Worm (Caenorhabditis elegans) whole organism, L4 larva: Measurements from ENCODE around the gene Y54G2A.16.

Source experiments
- F44E2.7 ChIP-seq: fragments of 200-800 bp; sonication (Bioruptor generic); IDR thresholded peaks from 2 replicates; pipeline ENCODE4 v2.1.2; 2022; ENCODE audit warnings: missing genetic modification characterization, missing compliant biosample characterization
- Y48G9A.11 ChIP-seq: fragments of 200-800 bp; sonication (Bioruptor generic); IDR thresholded peaks from 2 replicates; pipeline ENCODE4 v1.3.6; 2022; ENCODE audit warnings: missing genetic modification reagents, missing genetic modification characterization, missing compliant biosample characterization
- Y5F2A.4 ChIP-seq: fragments of 200-800 bp; sonication (Bioruptor generic); optimal IDR thresholded peaks from 2 replicates; lab custom pipeline; 2018; ENCODE audit warnings: mild to moderate bottlenecking, missing genetic modification characterization, missing compliant biosample characterization
- aha-1 ChIP-seq: fragments of 150-350 bp; peaks from one replicate; lab custom pipeline; 2014; ENCODE audit warnings: missing biosample characterization, missing genetic modification characterization
- arid-1 ChIP-seq: fragments of 200-800 bp; sonication (Bioruptor generic); conservative IDR thresholded peaks from 2 replicates; pipeline ENCODE4 v1.3.6; 2022; ENCODE audit warnings: missing genetic modification reagents, missing genetic modification characterization, missing compliant biosample characterization
- attf-4 ChIP-seq: sonication (generic microtip); optimal IDR thresholded peaks from 3 replicates; lab custom pipeline; 2017; ENCODE audit warnings: missing biosample characterization, missing genetic modification characterization
- ceh-20 ChIP-seq: fragments of 200-800 bp; sonication (Bioruptor generic); IDR thresholded peaks from 2 replicates; pipeline ENCODE4 v1.3.6; 2022; ENCODE audit warnings: missing genetic modification reagents, missing genetic modification characterization, missing compliant biosample characterization
- ceh-82 ChIP-seq: sonication (generic microtip); optimal IDR thresholded peaks from 2 replicates; lab custom pipeline; 2017; ENCODE audit warnings: missing biosample characterization, missing genetic modification characterization
- daf-16 ChIP-seq, 3 experiments: sonication (generic microtip); optimal IDR thresholded peaks; 2 replicates each; lab custom pipeline; 2016 to 2017; ENCODE audit warnings: missing genetic modification characterization in 3 of 3, missing genetic modification reagents in 3 of 3, mild to moderate bottlenecking in 2 of 3, missing compliant biosample characterization in 2 of 3, missing biosample characterization in 1 of 3, moderate library complexity in 1 of 3
- daf-19 ChIP-seq: fragments of 200-800 bp; sonication (Bioruptor generic); conservative IDR thresholded peaks from 2 replicates; pipeline ENCODE4 v1.3.6; 2022; ENCODE audit warnings: missing genetic modification characterization, missing compliant biosample characterization
- dmd-9 ChIP-seq: fragments of 200-800 bp; sonication (Bioruptor generic); IDR thresholded peaks from 2 replicates; pipeline ENCODE4 v1.3.6; 2022; ENCODE audit warnings: missing genetic modification reagents, missing genetic modification characterization, missing compliant biosample characterization
- dpl-1 ChIP-seq: fragments of 150-350 bp; optimal IDR thresholded peaks from 2 replicates; lab custom pipeline; 2014; ENCODE audit warnings: missing biosample characterization, missing genetic modification reagents, missing genetic modification characterization
- dve-1 ChIP-seq: sonication (generic microtip); optimal IDR thresholded peaks from 2 replicates; lab custom pipeline; 2017; ENCODE audit warnings: antibody characterized with exemption, mild to moderate bottlenecking, missing genetic modification characterization, missing compliant biosample characterization; ENCODE audit not compliant: insufficient read depth
- egl-43 ChIP-seq: fragments of 200-800 bp; sonication (Bioruptor generic); IDR thresholded peaks from 2 replicates; pipeline ENCODE4 v1.3.6; 2022; ENCODE audit warnings: missing genetic modification reagents, missing genetic modification characterization, missing compliant biosample characterization
- fkh-10 ChIP-seq: fragments of 150-350 bp; optimal IDR thresholded peaks from 2 replicates; lab custom pipeline; 2014; ENCODE audit warnings: missing biosample characterization, missing genetic modification reagents, missing genetic modification characterization
- gei-8 ChIP-seq: fragments of 200-800 bp; sonication (Bioruptor generic); optimal IDR thresholded peaks from 2 replicates; lab custom pipeline; 2018; ENCODE audit warnings: mild to moderate bottlenecking, missing genetic modification characterization, missing compliant biosample characterization
- hlh-30 ChIP-seq: sonication (generic microtip); optimal IDR thresholded peaks from 2 replicates; lab custom pipeline; 2017; ENCODE audit warnings: antibody characterized with exemption, mild to moderate bottlenecking, missing genetic modification characterization, missing compliant biosample characterization; ENCODE audit not compliant: insufficient read depth
- lin-1 ChIP-seq: fragments of 200-800 bp; sonication (Bioruptor generic); IDR thresholded peaks from 2 replicates; pipeline ENCODE4 v1.3.6; 2022; ENCODE audit warnings: missing genetic modification reagents, missing genetic modification characterization, missing compliant biosample characterization
- lin-13 ChIP-seq: fragments of 150-350 bp; optimal IDR thresholded peaks from 2 replicates; lab custom pipeline; 2014; ENCODE audit warnings: missing biosample characterization, missing genetic modification reagents, missing genetic modification characterization
- lin-15B ChIP-seq: fragments of 150-350 bp; sonication (generic microtip); optimal IDR thresholded peaks from 3 replicates; lab custom pipeline; 2014; ENCODE audit warnings: missing biosample characterization, missing genetic modification characterization
- lir-3 ChIP-seq: sonication (generic microtip); optimal IDR thresholded peaks from 2 replicates; lab custom pipeline; 2016; ENCODE audit warnings: mild to moderate bottlenecking, missing genetic modification characterization, missing compliant biosample characterization
- madf-5 ChIP-seq, 2 experiments: fragments of 200-800 bp; sonication (Bioruptor generic); IDR thresholded peaks; 2 replicates each; pipeline ENCODE4 v1.3.6; 2022; ENCODE audit warnings: missing compliant biosample characterization in 2 of 2, missing genetic modification characterization in 2 of 2
- madf-9 ChIP-seq: fragments of 200-800 bp; sonication (Bioruptor generic); conservative IDR thresholded peaks from 2 replicates; pipeline ENCODE4 v1.3.6; 2022; ENCODE audit warnings: missing genetic modification reagents, missing genetic modification characterization, missing compliant biosample characterization
- mep-1 ChIP-seq: fragments of 150-350 bp; sonication (generic microtip); optimal IDR thresholded peaks from 3 replicates; lab custom pipeline; 2014; ENCODE audit warnings: missing biosample characterization, missing genetic modification characterization
- mes-2 ChIP-seq: sonication (generic microtip); optimal IDR thresholded peaks from 2 replicates; lab custom pipeline; 2016; ENCODE audit warnings: missing genotype, mild to moderate bottlenecking, missing genetic modification characterization, missing compliant biosample characterization; ENCODE audit not compliant: poor library complexity, severe bottlenecking
- mxl-2 ChIP-seq: fragments of 200-800 bp; sonication (Bioruptor generic); conservative IDR thresholded peaks from 2 replicates; pipeline ENCODE4 v1.3.6; 2022; ENCODE audit warnings: missing genetic modification reagents, missing genetic modification characterization, missing compliant biosample characterization
- mxl-3 ChIP-seq: fragments of 200-800 bp; sonication (Bioruptor generic); optimal IDR thresholded peaks from 2 replicates; lab custom pipeline; 2018; ENCODE audit warnings: mild to moderate bottlenecking, missing genetic modification characterization, missing compliant biosample characterization
- nhr-11 ChIP-seq: fragments of 150-350 bp; optimal IDR thresholded peaks from 2 replicates; lab custom pipeline; 2014; ENCODE audit warnings: missing biosample characterization, missing genetic modification characterization
- nhr-111 ChIP-seq: fragments of 200-800 bp; sonication (Bioruptor generic); optimal IDR thresholded peaks from 2 replicates; lab custom pipeline; 2018; ENCODE audit warnings: mild to moderate bottlenecking, missing genetic modification characterization, missing compliant biosample characterization
- nhr-25 ChIP-seq: sonication (generic microtip); optimal IDR thresholded peaks from 2 replicates; lab custom pipeline; 2017; ENCODE audit warnings: missing genetic modification characterization, mild to moderate bottlenecking, missing compliant biosample characterization, antibody characterized with exemption, moderate library complexity, borderline replicate concordance; ENCODE audit not compliant: insufficient read depth
- nhr-28 ChIP-seq: fragments of 150-350 bp; optimal IDR thresholded peaks from 2 replicates; lab custom pipeline; 2014; ENCODE audit warnings: missing biosample characterization, missing genetic modification characterization
- nhr-77 ChIP-seq: fragments of 150-350 bp; optimal IDR thresholded peaks from 2 replicates; lab custom pipeline; 2014; ENCODE audit warnings: missing biosample characterization, missing genetic modification characterization
- pha-4 ChIP-seq, 2 experiments: fragments of 150-350 bp in 1 of 2; fragments of 200-800 bp in 1 of 2; sonication (Bioruptor generic) in 1 of 2; IDR thresholded peaks in 1 of 2; optimal IDR thresholded peaks in 1 of 2; 2 replicates each; pipeline versions ENCODE4 v1.3.6 to Lab custom; 2014 to 2022; ENCODE audit warnings: missing genetic modification characterization in 2 of 2, missing genetic modification reagents in 2 of 2, missing biosample characterization in 1 of 2, missing compliant biosample characterization in 1 of 2
- saeg-2 ChIP-seq: fragments of 200-800 bp; sonication (Bioruptor generic); IDR thresholded peaks from 2 replicates; pipeline ENCODE4 v1.3.6; 2022; ENCODE audit warnings: missing genetic modification reagents, missing genetic modification characterization, missing compliant biosample characterization
- sdz-12 ChIP-seq: fragments of 200-800 bp; sonication (Bioruptor generic); optimal IDR thresholded peaks from 2 replicates; lab custom pipeline; 2018; ENCODE audit warnings: mild to moderate bottlenecking, missing genetic modification characterization, missing compliant biosample characterization
- set-16 ChIP-seq: fragments of 200-800 bp; sonication (Bioruptor generic); IDR thresholded peaks from 2 replicates; pipeline ENCODE4 v1.3.6; 2022; ENCODE audit warnings: missing genetic modification reagents, missing genetic modification characterization, missing compliant biosample characterization
- snpc-1.2 ChIP-seq: fragments of 200-800 bp; sonication (Bioruptor generic); IDR thresholded peaks from 2 replicates; pipeline ENCODE4 v1.3.6; 2022; ENCODE audit warnings: missing genetic modification reagents, missing genetic modification characterization, missing compliant biosample characterization
- snpc-4 ChIP-seq: fragments of 150-350 bp; optimal IDR thresholded peaks from 2 replicates; lab custom pipeline; 2014; ENCODE audit warnings: missing biosample characterization, missing genetic modification characterization
- spr-3 ChIP-seq: fragments of 200-800 bp; sonication (Bioruptor generic); optimal IDR thresholded peaks from 2 replicates; lab custom pipeline; 2018; ENCODE audit warnings: mild to moderate bottlenecking, missing genetic modification characterization, missing compliant biosample characterization
- tra-1 ChIP-seq: fragments of 200-800 bp; sonication (Bioruptor generic); IDR thresholded peaks from 2 replicates; pipeline ENCODE4 v1.3.6; 2022; ENCODE audit warnings: missing genetic modification reagents, missing genetic modification characterization, missing compliant biosample characterization
- unc-130 ChIP-seq: sonication (generic microtip); optimal IDR thresholded peaks from 2 replicates; lab custom pipeline; 2016; ENCODE audit warnings: missing genetic modification reagents, missing genetic modification characterization, missing compliant biosample characterization
- unc-62 ChIP-seq, 3 experiments: fragments of 150-350 bp in 1 of 3; sonication (generic microtip); optimal IDR thresholded peaks in 2 of 3; peaks in 1 of 3; 1 replicate in 1 of 3; 2 replicates in 2 of 3; lab custom pipeline; 2014 to 2017; ENCODE audit warnings: missing biosample characterization in 3 of 3, missing genetic modification characterization in 3 of 3, missing genetic modification reagents in 3 of 3, missing genotype in 1 of 3
- vab-7 ChIP-seq: fragments of 200-800 bp; sonication (Bioruptor generic); IDR thresholded peaks from 2 replicates; pipeline ENCODE4 v1.3.6; 2022; ENCODE audit warnings: missing genetic modification reagents, missing genetic modification characterization, missing compliant biosample characterization
- zfp-3 ChIP-seq: fragments of 200-800 bp; sonication (Bioruptor generic); conservative IDR thresholded peaks from 2 replicates; pipeline ENCODE4 v1.3.6; 2022; ENCODE audit warnings: missing genetic modification reagents, missing genetic modification characterization, missing compliant biosample characterization
- zip-2 ChIP-seq: fragments of 150-350 bp; optimal IDR thresholded peaks from 2 replicates; lab custom pipeline; 2014; ENCODE audit warnings: missing biosample characterization, missing genetic modification characterization
- ztf-11 ChIP-seq: fragments of 150-350 bp; optimal IDR thresholded peaks from 2 replicates; lab custom pipeline; 2014; ENCODE audit warnings: missing biosample characterization, missing genetic modification characterization
- ztf-7 ChIP-seq: fragments of 150-350 bp; optimal IDR thresholded peaks from 2 replicates; lab custom pipeline; 2014; ENCODE audit warnings: missing biosample characterization, missing genetic modification characterization

Gene Y54G2A.16

DNA sequence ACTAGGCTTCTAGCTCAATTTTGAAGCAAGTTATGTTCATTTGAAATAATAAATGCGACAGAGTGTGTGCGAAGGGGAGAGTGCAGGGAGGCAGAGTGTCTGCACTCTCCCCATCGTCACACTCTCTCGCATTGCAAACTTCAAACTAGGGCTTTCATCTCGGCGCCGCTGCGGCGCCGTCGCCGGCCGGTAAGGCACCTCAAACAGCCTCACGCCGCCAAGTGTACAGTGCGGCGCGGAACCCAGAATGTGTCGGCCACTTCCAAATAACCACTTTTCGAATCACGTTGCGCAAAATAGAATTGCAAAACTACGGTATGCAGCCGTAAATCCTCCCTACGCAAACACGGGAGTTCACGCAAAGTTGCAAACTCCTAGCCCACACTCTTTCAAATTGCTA, 15.4 kb downstream of the Y54G2A.16 start:
- no peak for TF ChIP-seq lir-3 (tag; lab: Kevin White, UChicago)
- no peak for TF ChIP-seq mxl-3 (GFP tag; lab: Kevin White, UChicago)
- TF ChIP-seq attf-4 (tag; lab: Kevin White, UChicago): no peak
- no peak for TF ChIP-seq Y48G9A.11 (GFP tag; lab: Robert Waterston, UW)
- TF ChIP-seq vab-7 (GFP tag; lab: Robert Waterston, UW): no peak
- no peak for TF ChIP-seq daf-16 (GFP tag; optimal IDR thresholded peaks at IDR 0.05; lab: Kevin White, UChicago)
- TF ChIP-seq daf-16 (tag; optimal IDR thresholded peaks at IDR 0.05; lab: Kevin White, UChicago): no peak
- TF ChIP-seq arid-1 (GFP tag; lab: Robert Waterston, UW): no peak
- TF ChIP-seq saeg-2: no peak
- no peak for TF ChIP-seq daf-19
- TF ChIP-seq set-16 (GFP tag; lab: Robert Waterston, UW): peak; percentile 77
- no peak for TF ChIP-seq hlh-30
- no peak for TF ChIP-seq ztf-7 (tag; lab: Kevin White, UChicago)
- 0 out of 2 replicates have a peak, but pooled peaks have one; percentile 27 for TF ChIP-seq egl-43 (GFP tag; lab: Robert Waterston, UW)
- TF ChIP-seq snpc-1.2 (GFP tag; lab: Robert Waterston, UW): peak; percentile 31; the same call in 1 of the 2 replicates
- no peak for TF ChIP-seq mep-1 (tag; lab: Kevin White, UChicago)
- TF ChIP-seq madf-9 (GFP tag; lab: Robert Waterston, UW): no peak
- no peak for TF ChIP-seq nhr-11
- TF ChIP-seq aha-1 (tag; lab: Kevin White, UChicago): no peak
- no peak for TF ChIP-seq dmd-9

- TF ChIP-seq tra-1 (GFP tag; lab: Robert Waterston, UW) (no peak), lin-1 (GFP tag; lab: Robert Waterston, UW) (no peak), ztf-11 (tag; lab: Kevin White, UChicago) (no peak), ceh-82 (tag; lab: Kevin White, UChicago) (no peak), nhr-11 (no peak), mxl-2 (no peak), fkh-10 (GFP tag; lab: Kevin White, UChicago) (no peak), set-16 (GFP tag; lab: Robert Waterston, UW) (no peak), daf-16 (GFP tag; optimal IDR thresholded peaks at IDR 0.05; lab: Kevin White, UChicago) (peak in 1 of 2 experiments; percentile 81), daf-16 (tag; optimal IDR thresholded peaks at IDR 0.05; lab: Kevin White, UChicago) (peak; percentile 91), lin-13 (GFP tag; lab: Kevin White, UChicago) (no peak), lin-15B (tag; lab: Kevin White, UChicago) (no peak), nhr-25 (tag; lab: Kevin White, UChicago) (no peak), unc-62 (GFP tag; optimal IDR thresholded peaks at IDR 0.05 in 1 of 2; lab: Kevin White, UChicago) (no peak), unc-62 (tag; optimal IDR thresholded peaks at IDR 0.05; lab: Kevin White, UChicago) (no peak), pha-4 (GFP tag; IDR thresholded peaks at IDR 0.05; lab: Robert Waterston, UW) (no peak), pha-4 (tag; optimal IDR thresholded peaks at IDR 0.05; lab: Kevin White, UChicago) (peak; percentile 80), unc-130 (no peak), mep-1 (tag; lab: Kevin White, UChicago) (peak; percentile 14), sdz-12 (no peak), dpl-1 (GFP tag; lab: Kevin White, UChicago) (peak; percentile 33), ceh-20 (GFP tag; lab: Robert Waterston, UW) (no peak), gei-8 (GFP tag; lab: Kevin White, UChicago) (no peak), dve-1 (tag; lab: Kevin White, UChicago) (peak; percentile 28), Y5F2A.4 (no peak), madf-5 (GFP tag; IDR thresholded peaks at IDR 0.05; lab: Robert Waterston, UW) (no peak), dmd-9 (no peak), nhr-28 (tag; lab: Kevin White, UChicago) (no peak), mes-2 (peak; percentile 62), lir-3 (tag; lab: Kevin White, UChicago) (no peak), snpc-4 (tag; lab: Kevin White, UChicago) (no peak), spr-3 (GFP tag; lab: Kevin White, UChicago) (no peak), F44E2.7 (no peak), hlh-30 (no peak), saeg-2 (no peak), nhr-77 (tag; lab: Kevin White, UChicago) (peak; percentile 4), zfp-3 (GFP tag; lab: Robert Waterston, UW) (no peak), nhr-111 (GFP tag; lab: Kevin White, UChicago) (no peak), zip-2 (no peak)
Measured at ce11 chrIV:2846264-2846663, 18.4 kb downstream of the Y54G2A.16 start, which contains the start of gene Y54G2A.40. Gene Y54G2A.40 (plus strand): TSS chrIV:2846476.
